Fruit fly (Drosophila melanogaster) whole organism, embryonic: ENCODE data around the gene CG10035.

Experiments
- B-H1 ChIP-seq: fragments of 200-800 bp; sonication (Bioruptor generic); IDR thresholded peaks from 3 replicates; pipeline ENCODE4 v1.3.6; 2022; ENCODE audit warnings: missing biosample characterization, missing genetic modification characterization
- CG11504 ChIP-seq: fragments of 200-800 bp; sonication (Bioruptor generic); optimal IDR thresholded peaks from 3 replicates; lab custom pipeline; 2019; ENCODE audit warnings: missing biosample characterization, mild to moderate bottlenecking, missing genetic modification characterization, moderate library complexity
- CG12219 ChIP-seq: fragments of 200-800 bp; sonication (Bioruptor generic); optimal IDR thresholded peaks from 3 replicates; lab custom pipeline; 2018; ENCODE audit warnings: missing biosample characterization, mild to moderate bottlenecking, missing genetic modification characterization
- CG14014 ChIP-seq: fragments of 200-800 bp; sonication (Bioruptor generic); IDR thresholded peaks from 2 replicates; pipeline ENCODE4 v1.3.6; 2022; ENCODE audit warnings: missing biosample characterization, missing genetic modification characterization
- CG14050 ChIP-seq: fragments of 200-800 bp; sonication (Bioruptor generic); IDR thresholded peaks from 3 replicates; pipeline ENCODE4 v1.3.6; 2022; ENCODE audit warnings: missing biosample characterization, missing genetic modification characterization
- CG14441 ChIP-seq: fragments of 200-800 bp; sonication (Bioruptor generic); IDR thresholded peaks from 2 replicates; pipeline ENCODE4 v1.3.6; 2022; ENCODE audit warnings: missing biosample characterization, missing genetic modification characterization
- CG14710 ChIP-seq: fragments of 200-800 bp; sonication (Bioruptor generic); optimal IDR thresholded peaks from 3 replicates; lab custom pipeline; 2019; ENCODE audit warnings: missing biosample characterization, mild to moderate bottlenecking, missing genetic modification characterization, moderate library complexity
- CG15514 ChIP-seq: fragments of 200-800 bp; sonication (Bioruptor generic); optimal IDR thresholded peaks from 3 replicates; lab custom pipeline; 2017; ENCODE audit warnings: missing biosample characterization, missing genetic modification characterization, mild to moderate bottlenecking, moderate library complexity, missing genetic modification reagents
- CG15601 ChIP-seq: fragments of 200-800 bp; sonication (Bioruptor generic); optimal IDR thresholded peaks from 3 replicates; lab custom pipeline; 2019; ENCODE audit warnings: missing biosample characterization, mild to moderate bottlenecking, missing genetic modification characterization, moderate library complexity
- CG16813 ChIP-seq: fragments of 200-800 bp; sonication (Bioruptor generic); IDR thresholded peaks from 3 replicates; pipeline ENCODE4 v1.3.6; 2022; ENCODE audit warnings: missing biosample characterization, missing genetic modification characterization; ENCODE audit not compliant: partially characterized antibody
- CG17829 ChIP-seq: fragments of 200-800 bp; optimal IDR thresholded peaks from 2 replicates; lab custom pipeline; 2019; ENCODE audit warnings: missing biosample characterization, mild to moderate bottlenecking, missing genetic modification characterization, moderate library complexity
- CG18619 ChIP-seq: fragments of 200-800 bp; sonication (Bioruptor generic); optimal IDR thresholded peaks from 3 replicates; lab custom pipeline; 2017; ENCODE audit warnings: missing biosample characterization, mild to moderate bottlenecking, missing genetic modification characterization
- CG2678 ChIP-seq: fragments of 200-800 bp; sonication (Bioruptor generic); optimal IDR thresholded peaks from 3 replicates; lab custom pipeline; 2019; ENCODE audit warnings: missing biosample characterization, mild to moderate bottlenecking, missing genetic modification characterization, moderate library complexity
- CG31365 ChIP-seq: fragments of 200-800 bp; sonication (Bioruptor generic); optimal IDR thresholded peaks from 2 replicates; lab custom pipeline; 2018; ENCODE audit warnings: missing biosample characterization, mild to moderate bottlenecking, missing genetic modification characterization
- CG3995 ChIP-seq: fragments of 200-800 bp; sonication (Bioruptor generic); optimal IDR thresholded peaks from 3 replicates; lab custom pipeline; 2016; ENCODE audit warnings: missing biosample characterization, missing genetic modification characterization
- CG4282 ChIP-seq: fragments of 200-800 bp; sonication (Bioruptor generic); optimal IDR thresholded peaks from 2 replicates; lab custom pipeline; 2016; ENCODE audit warnings: missing biosample characterization, missing genetic modification characterization
- CG4360 ChIP-seq: fragments of 200-800 bp; sonication (Bioruptor generic); IDR thresholded peaks from 2 replicates; pipeline ENCODE4 v1.3.6; 2022; ENCODE audit warnings: missing biosample characterization, missing genetic modification characterization
- CG4404 ChIP-seq: fragments of 200-800 bp; sonication (Bioruptor generic); IDR thresholded peaks from 2 replicates; pipeline ENCODE4 v1.3.6; 2022; ENCODE audit warnings: missing biosample characterization, missing genetic modification characterization
- CG4707 ChIP-seq: fragments of 200-800 bp; sonication (Bioruptor generic); optimal IDR thresholded peaks from 2 replicates; lab custom pipeline; 2018; ENCODE audit warnings: missing biosample characterization, mild to moderate bottlenecking, missing genetic modification characterization, moderate library complexity
- CG4730 ChIP-seq: fragments of 200-800 bp; sonication (Bioruptor generic); IDR thresholded peaks from 2 replicates; pipeline ENCODE4 v1.3.6; 2022; ENCODE audit warnings: missing biosample characterization, missing genetic modification characterization
- CG6272 ChIP-seq: fragments of 200-800 bp; sonication (Bioruptor generic); IDR thresholded peaks from 2 replicates; pipeline ENCODE4 v1.3.6; 2022; ENCODE audit warnings: missing biosample characterization, missing genetic modification characterization
- Dp ChIP-seq: fragments of 200-800 bp; sonication (Bioruptor generic); optimal IDR thresholded peaks from 2 replicates; lab custom pipeline; 2018; ENCODE audit warnings: missing biosample characterization, mild to moderate bottlenecking, missing genetic modification characterization, moderate library complexity
- Elba2 ChIP-seq: fragments of 200-800 bp; sonication (Bioruptor generic); optimal IDR thresholded peaks from 3 replicates; lab custom pipeline; 2016; ENCODE audit warnings: missing biosample characterization, missing genetic modification characterization
- Fer2 ChIP-seq: fragments of 200-800 bp; sonication (Bioruptor generic); optimal IDR thresholded peaks from 2 replicates; lab custom pipeline; 2018; ENCODE audit warnings: missing biosample characterization, mild to moderate bottlenecking, missing genetic modification characterization, moderate library complexity
- Hr3 ChIP-seq: fragments of 200-800 bp; sonication (Bioruptor generic); optimal IDR thresholded peaks from 3 replicates; lab custom pipeline; 2016; ENCODE audit warnings: missing biosample characterization, missing genetic modification characterization
- Myb ChIP-seq: fragments of 200-800 bp; sonication (Bioruptor generic); optimal IDR thresholded peaks from 2 replicates; lab custom pipeline; 2016; ENCODE audit warnings: missing biosample characterization, missing genetic modification characterization
- NK7.1 ChIP-seq: fragments of 200-800 bp; sonication (Bioruptor generic); optimal IDR thresholded peaks from 3 replicates; lab custom pipeline; 2016; ENCODE audit warnings: missing biosample characterization, missing genetic modification characterization
- NfI ChIP-seq: fragments of 200-800 bp; sonication (Bioruptor generic); optimal IDR thresholded peaks from 3 replicates; lab custom pipeline; 2018; ENCODE audit warnings: missing biosample characterization, mild to moderate bottlenecking, missing genetic modification characterization, moderate library complexity
- ase ChIP-seq: fragments of 200-800 bp; sonication (Bioruptor generic); IDR thresholded peaks from 3 replicates; pipeline ENCODE4 v1.3.6; 2022; ENCODE audit warnings: missing biosample characterization, missing genetic modification characterization
- ato ChIP-seq: fragments of 200-800 bp; sonication (Bioruptor generic); IDR thresholded peaks from 2 replicates; pipeline ENCODE4 v1.3.6; 2022; ENCODE audit warnings: missing biosample characterization, missing genetic modification characterization; ENCODE audit not compliant: partially characterized antibody
- cato ChIP-seq: fragments of 200-800 bp; sonication (Bioruptor generic); optimal IDR thresholded peaks from 2 replicates; lab custom pipeline; 2016; ENCODE audit warnings: missing biosample characterization, missing genetic modification characterization, borderline replicate concordance
- chn ChIP-seq: fragments of 200-800 bp; sonication (Bioruptor generic); optimal IDR thresholded peaks from 2 replicates; lab custom pipeline; 2016; ENCODE audit warnings: missing biosample characterization, missing genetic modification characterization
- exex ChIP-seq: fragments of 200-800 bp; sonication (Bioruptor generic); optimal IDR thresholded peaks from 4 replicates; lab custom pipeline; 2018; ENCODE audit warnings: missing biosample characterization, mild to moderate bottlenecking, missing genetic modification characterization, moderate library complexity
- hbn ChIP-seq: fragments of 200-800 bp; sonication (Bioruptor generic); IDR thresholded peaks from 2 replicates; pipeline ENCODE4 v1.3.6; 2022; ENCODE audit warnings: missing biosample characterization, missing genetic modification characterization; ENCODE audit not compliant: partially characterized antibody
- lab ChIP-seq: fragments of 200-800 bp; sonication (Bioruptor generic); optimal IDR thresholded peaks from 3 replicates; lab custom pipeline; 2017; ENCODE audit warnings: missing biosample characterization, missing genetic modification characterization, mild to moderate bottlenecking, moderate library complexity, missing genetic modification reagents
- lilli ChIP-seq: fragments of 200-800 bp; sonication (Bioruptor generic); optimal IDR thresholded peaks from 3 replicates; lab custom pipeline; 2016; ENCODE audit warnings: missing biosample characterization, missing genetic modification characterization
- mld ChIP-seq: fragments of 200-800 bp; sonication (Bioruptor generic); IDR thresholded peaks from 3 replicates; pipeline ENCODE4 v1.3.6; 2022; ENCODE audit warnings: missing biosample characterization, missing genetic modification characterization; ENCODE audit not compliant: partially characterized antibody
- nau ChIP-seq: fragments of 200-800 bp; sonication (Bioruptor generic); optimal IDR thresholded peaks from 3 replicates; lab custom pipeline; 2017; ENCODE audit warnings: missing biosample characterization, mild to moderate bottlenecking, missing genetic modification characterization, missing genetic modification reagents
- nom ChIP-seq: fragments of 200-800 bp; sonication (Bioruptor generic); optimal IDR thresholded peaks from 2 replicates; lab custom pipeline; 2017; ENCODE audit warnings: missing biosample characterization, missing genetic modification characterization, mild to moderate bottlenecking, moderate library complexity, missing genetic modification reagents
- p53 ChIP-seq: fragments of 200-800 bp; sonication (Bioruptor generic); optimal IDR thresholded peaks from 2 replicates; lab custom pipeline; 2016; ENCODE audit warnings: missing biosample characterization, missing genetic modification characterization
- peb ChIP-seq: fragments of 200-800 bp; sonication (Bioruptor generic); IDR thresholded peaks from 2 replicates; pipeline ENCODE4 v1.3.6; 2022; ENCODE audit warnings: missing biosample characterization, missing genetic modification characterization
- pzg ChIP-seq: fragments of 200-800 bp; sonication (Bioruptor generic); optimal IDR thresholded peaks from 3 replicates; lab custom pipeline; 2018; ENCODE audit warnings: missing biosample characterization, mild to moderate bottlenecking, missing genetic modification characterization, moderate library complexity
- row ChIP-seq: fragments of 200-800 bp; sonication (Bioruptor generic); IDR thresholded peaks from 3 replicates; pipeline ENCODE4 v1.3.6; 2022; ENCODE audit warnings: missing biosample characterization, missing genetic modification characterization
- sim ChIP-seq: fragments of 200-800 bp; sonication (Bioruptor generic); IDR thresholded peaks from 2 replicates; pipeline ENCODE4 v1.3.6; 2022; ENCODE audit warnings: missing biosample characterization, missing genetic modification characterization
- slbo ChIP-seq: fragments of 200-800 bp; sonication (Bioruptor generic); IDR thresholded peaks from 2 replicates; pipeline ENCODE4 v1.3.6; 2022; ENCODE audit warnings: missing biosample characterization, missing genetic modification characterization
- ssp ChIP-seq: fragments of 200-800 bp; sonication (Bioruptor generic); IDR thresholded peaks from 2 replicates; pipeline ENCODE4 v1.3.6; 2022; ENCODE audit warnings: missing biosample characterization, missing genetic modification characterization
- tll ChIP-seq, 2 experiments: fragments of 200-800 bp in 1 of 2; fragments of >200 bp in 1 of 2; sonication (Bioruptor generic) in 1 of 2; optimal IDR thresholded peaks; 2 replicates each; lab custom pipeline; 2017 to 2019; ENCODE audit warnings: missing biosample characterization in 2 of 2, missing genetic modification characterization in 2 of 2, mild to moderate bottlenecking in 1 of 2, moderate library complexity in 1 of 2
- tna ChIP-seq: fragments of 200-800 bp; sonication (Bioruptor generic); IDR thresholded peaks from 2 replicates; pipeline ENCODE4 v1.3.6; 2022; ENCODE audit warnings: missing biosample characterization, missing genetic modification characterization; ENCODE audit not compliant: partially characterized antibody
- vvl ChIP-seq: fragments of 200-800 bp; sonication (Bioruptor generic); IDR thresholded peaks from 2 replicates; pipeline ENCODE4 v1.3.6; 2022; ENCODE audit warnings: missing biosample characterization, missing genetic modification characterization
- z ChIP-seq: fragments of 200-800 bp; sonication (Bioruptor generic); IDR thresholded peaks from 3 replicates; pipeline ENCODE4 v1.3.6; 2022; ENCODE audit warnings: missing biosample characterization, missing genetic modification characterization

CG10035 gene

dm6 chr3R:12350497-12350896 lies 32.0 kb downstream of the CG10035 start, which contains the start of gene CG10038 (continued):
- TF ChIP-seq CG4730 (GFP tag; lab: Robert Waterston, UW) (no peak), nom (GFP tag; lab: Kevin White, UChicago) (no peak), CG4707 (GFP tag; lab: Kevin White, UChicago) (no peak), vvl (GFP tag; lab: Robert Waterston, UW) (peak; percentile 55; the same call in 1 of the 2 replicates), chn (GFP tag; lab: Kevin White, UChicago) (peak; percentile 36), nau (GFP tag; lab: Kevin White, UChicago) (no peak), ato (peak; percentile 87), lab (GFP tag; lab: Kevin White, UChicago) (no peak), B-H1 (GFP tag; lab: Robert Waterston, UW) (no peak), CG31365 (tag; lab: Kevin White, UChicago) (no peak), ase (GFP tag; lab: Robert Waterston, UW) (no peak), sim (GFP tag; lab: Robert Waterston, UW) (no peak), lilli (GFP tag; lab: Kevin White, UChicago) (peak; percentile 59), Fer2 (no peak), Hr3 (GFP tag; lab: Kevin White, UChicago) (peak; percentile 36), CG14050 (GFP tag; lab: Robert Waterston, UW) (no peak), CG15514 (GFP tag; lab: Kevin White, UChicago) (peak; percentile 79), CG11504 (tag; lab: Kevin White, UChicago) (peak; percentile 61), NK7.1 (GFP tag; lab: Kevin White, UChicago) (no peak), row (peak; percentile 86), CG12219 (GFP tag; lab: Kevin White, UChicago) (no peak), Myb (GFP tag; lab: Kevin White, UChicago) (peak; percentile 83), CG14014 (no peak), tna (GFP tag; lab: Robert Waterston, UW) (peak; percentile 91), CG14710 (tag; lab: Kevin White, UChicago) (peak; percentile 52), CG6272 (GFP tag; lab: Robert Waterston, UW) (peak; percentile 68), hbn (GFP tag; lab: Robert Waterston, UW) (peak; percentile 90), slbo (GFP tag; lab: Robert Waterston, UW) (peak; percentile 67; the same call in 1 of the 2 replicates), tll (GFP tag; optimal IDR thresholded peaks at IDR 0.05; lab: Kevin White, UChicago) (no peak), exex (tag; lab: Kevin White, UChicago) (no peak), p53 (GFP tag; lab: Kevin White, UChicago) (no peak), CG18619 (no peak), CG15601 (tag; lab: Kevin White, UChicago) (peak; percentile 41), CG16813 (peak; percentile 93), CG4404 (GFP tag; lab: Robert Waterston, UW) (no peak), CG14441 (no peak), CG2678 (tag; lab: Kevin White, UChicago) (no peak), Elba2 (GFP tag; lab: Kevin White, UChicago) (no peak), CG4282 (GFP tag; lab: Kevin White, UChicago) (no peak), CG17829 (tag; lab: Kevin White, UChicago) (peak; percentile 60), CG3995 (peak; percentile 22), mld (GFP tag; lab: Robert Waterston, UW) (peak; percentile 80; the same call in 2 of the 3 replicates), pzg (peak; percentile 81), peb (GFP tag; lab: Robert Waterston, UW) (no peak), cato (no peak), CG4360 (0 out of 2 replicates have a peak, but pooled peaks have one; percentile 26), NfI (peak; percentile 48), ssp (GFP tag; lab: Robert Waterston, UW) (peak; percentile 84), Dp (GFP tag; lab: Kevin White, UChicago) (peak; percentile 59), z (GFP tag; lab: Robert Waterston, UW) (no peak)
